Fruit fly (Drosophila melanogaster) whole organism, adult: Measurements from ENCODE around the gene CG11226.

Experiments
- CG14711 ChIP-seq: fragments of 200-800 bp; sonication (Bioruptor generic); optimal IDR thresholded peaks from 2 replicates; lab custom pipeline; 2018; ENCODE audit warnings: missing biosample characterization, mild to moderate bottlenecking, missing genetic modification characterization, moderate library complexity
- Mnt ChIP-seq: fragments of 200-800 bp; sonication (Bioruptor generic); optimal IDR thresholded peaks from 2 replicates; lab custom pipeline; 2016; ENCODE audit warnings: missing biosample characterization, mild to moderate bottlenecking, missing genetic modification characterization

dm6 chr3L:22830132-22830697, 6.7 kb upstream of the CG11226 start:
- TF ChIP-seq Mnt (no peak), CG14711 (tag; lab: Kevin White, UChicago) (no peak)
